Worm (Caenorhabditis elegans) whole organism, L3 larva: ENCODE data around the gene ZC262.2.

ENCODE experiments used
- ZK546.5 ChIP-seq: sonication (generic microtip); optimal IDR thresholded peaks from 2 replicates; lab custom pipeline; 2017; ENCODE audit warnings: missing biosample characterization, missing genetic modification characterization
- aly-2 ChIP-seq: fragments of 150-350 bp; optimal IDR thresholded peaks from 2 replicates; lab custom pipeline; 2014; ENCODE audit warnings: missing biosample characterization, missing genetic modification characterization
- ama-1 ChIP-seq: fragments of 150-350 bp; optimal IDR thresholded peaks from 2 replicates; lab custom pipeline; 2018
- ceh-16 ChIP-seq: sonication (generic microtip); optimal IDR thresholded peaks from 2 replicates; lab custom pipeline; 2017; ENCODE audit warnings: missing biosample characterization, missing genetic modification characterization
- ceh-28 ChIP-seq: fragments of 150-350 bp; optimal IDR thresholded peaks from 2 replicates; lab custom pipeline; 2014; ENCODE audit warnings: missing biosample characterization, missing genetic modification reagents, missing genetic modification characterization
- ceh-82 ChIP-seq: fragments of 150-350 bp; optimal IDR thresholded peaks from 2 replicates; lab custom pipeline; 2014; ENCODE audit warnings: missing biosample characterization, missing genetic modification characterization
- ceh-9 ChIP-seq: sonication (generic microtip); optimal IDR thresholded peaks from 2 replicates; lab custom pipeline; 2018; ENCODE audit warnings: missing biosample characterization, missing genetic modification characterization
- egl-27 ChIP-seq: sonication (generic microtip); optimal IDR thresholded peaks from 4 replicates; lab custom pipeline; 2017; ENCODE audit warnings: missing biosample characterization, missing genetic modification reagents, missing genetic modification characterization
- egl-5 ChIP-seq: fragments of 150-350 bp; optimal IDR thresholded peaks from 2 replicates; lab custom pipeline; 2017; ENCODE audit warnings: missing biosample characterization, missing genetic modification reagents, missing genetic modification characterization, inconsistent platforms
- elt-1 ChIP-seq: fragments of 150-350 bp; optimal IDR thresholded peaks from 2 replicates; lab custom pipeline; 2014; ENCODE audit warnings: missing biosample characterization, missing genetic modification characterization
- elt-2 ChIP-seq: sonication (generic microtip); optimal IDR thresholded peaks from 2 replicates; lab custom pipeline; 2016; ENCODE audit warnings: missing genetic modification reagents, mild to moderate bottlenecking, missing genetic modification characterization, missing compliant biosample characterization
- eor-1 ChIP-seq, 2 experiments: fragments of 150-350 bp; optimal IDR thresholded peaks; 2 replicates each; lab custom pipeline; 2014 to 2018; ENCODE audit warnings: missing biosample characterization in 2 of 2, missing genetic modification characterization in 2 of 2
- fkh-2 ChIP-seq: fragments of 150-350 bp; optimal IDR thresholded peaks from 2 replicates; lab custom pipeline; 2014; ENCODE audit warnings: missing biosample characterization, missing genetic modification reagents, missing genetic modification characterization
- fos-1 ChIP-seq: fragments of 150-350 bp; optimal IDR thresholded peaks from 2 replicates; lab custom pipeline; 2014; ENCODE audit warnings: missing biosample characterization, missing genetic modification characterization
- hmg-11 ChIP-seq: sonication (generic microtip); optimal IDR thresholded peaks from 2 replicates; lab custom pipeline; 2016; ENCODE audit warnings: missing genetic modification characterization, missing compliant biosample characterization
- jun-1 ChIP-seq: fragments of 150-350 bp; optimal IDR thresholded peaks from 2 replicates; lab custom pipeline; 2014; ENCODE audit warnings: missing biosample characterization, missing genetic modification reagents, missing genetic modification characterization
- lin-39 ChIP-seq: fragments of 150-350 bp; optimal IDR thresholded peaks from 2 replicates; lab custom pipeline; 2018; ENCODE audit warnings: missing biosample characterization, missing genetic modification reagents, missing genetic modification characterization
- mdl-1 ChIP-seq: fragments of 150-350 bp; optimal IDR thresholded peaks from 2 replicates; lab custom pipeline; 2014; ENCODE audit warnings: missing biosample characterization, missing genetic modification characterization
- mml-1 ChIP-seq: fragments of 150-350 bp; sonication (generic microtip); optimal IDR thresholded peaks from 3 replicates; lab custom pipeline; 2014; ENCODE audit warnings: missing biosample characterization, missing genetic modification characterization
- nfya-1 ChIP-seq: sonication (generic microtip); optimal IDR thresholded peaks from 2 replicates; lab custom pipeline; 2017; ENCODE audit warnings: missing genetic modification characterization, mild to moderate bottlenecking, missing compliant biosample characterization, antibody characterized with exemption, moderate library complexity; ENCODE audit not compliant: insufficient read depth
- nhr-237 ChIP-seq: fragments of 150-350 bp; optimal IDR thresholded peaks from 2 replicates; lab custom pipeline; 2014; ENCODE audit warnings: missing biosample characterization, missing genetic modification characterization
- nhr-25 ChIP-seq: sonication (generic microtip); optimal IDR thresholded peaks from 2 replicates; lab custom pipeline; 2017; ENCODE audit warnings: missing biosample characterization, missing genetic modification characterization
- nhr-28 ChIP-seq: fragments of 150-350 bp; optimal IDR thresholded peaks from 2 replicates; lab custom pipeline; 2014; ENCODE audit warnings: missing biosample characterization, missing genetic modification characterization
- nhr-43 ChIP-seq: sonication (generic microtip); optimal IDR thresholded peaks from 2 replicates; lab custom pipeline; 2016; ENCODE audit warnings: mild to moderate bottlenecking, missing genetic modification characterization, missing compliant biosample characterization; ENCODE audit not compliant: poor library complexity, severe bottlenecking
- nhr-67 ChIP-seq: fragments of 150-350 bp; optimal IDR thresholded peaks from 2 replicates; lab custom pipeline; 2014; ENCODE audit warnings: missing biosample characterization, missing genetic modification characterization
- nhr-76 ChIP-seq: fragments of 150-350 bp; sonication (generic microtip); optimal IDR thresholded peaks from 5 replicates; lab custom pipeline; 2014; ENCODE audit warnings: missing biosample characterization, missing genetic modification characterization
- nhr-77 ChIP-seq: fragments of 150-350 bp; optimal IDR thresholded peaks from 2 replicates; lab custom pipeline; 2014; ENCODE audit warnings: missing biosample characterization, missing genetic modification characterization
- pha-4 ChIP-seq: fragments of 150-350 bp; optimal IDR thresholded peaks from 2 replicates; lab custom pipeline; 2014; ENCODE audit warnings: missing biosample characterization, missing genetic modification reagents, missing genetic modification characterization
- pqm-1 ChIP-seq: fragments of 150-350 bp; optimal IDR thresholded peaks from 2 replicates; lab custom pipeline; 2017; ENCODE audit warnings: missing biosample characterization, missing genetic modification characterization, inconsistent platforms
- sea-2 ChIP-seq: fragments of 150-350 bp; sonication (generic microtip); optimal IDR thresholded peaks from 4 replicates; lab custom pipeline; 2014; ENCODE audit warnings: missing biosample characterization, missing genetic modification reagents, missing genetic modification characterization
- skn-1 ChIP-seq: fragments of 150-350 bp; optimal IDR thresholded peaks from 2 replicates; lab custom pipeline; 2014; ENCODE audit warnings: missing biosample characterization, missing genetic modification characterization
- snpc-4 ChIP-seq: fragments of 150-350 bp; optimal IDR thresholded peaks from 2 replicates; lab custom pipeline; 2014; ENCODE audit warnings: missing biosample characterization, missing genetic modification characterization
- unc-39 ChIP-seq: sonication (generic microtip); optimal IDR thresholded peaks from 4 replicates; lab custom pipeline; 2017; ENCODE audit warnings: missing biosample characterization, missing genetic modification characterization
- unc-62 ChIP-seq: fragments of 150-350 bp; sonication (generic microtip); optimal IDR thresholded peaks from 4 replicates; lab custom pipeline; 2014; ENCODE audit warnings: missing biosample characterization, missing genetic modification reagents, missing genetic modification characterization
- zag-1 ChIP-seq: fragments of 150-350 bp; optimal IDR thresholded peaks from 2 replicates; lab custom pipeline; 2014; ENCODE audit warnings: missing biosample characterization, missing genetic modification characterization

The ZC262.2 gene

ce11 chrIII:8363253-8364061 lies 31.6 kb downstream of the ZC262.2 start, which contains the start of gene R05D3.3:
Gene R05D3.3, plus strand, starts transcription at chrIII:8364011.
- no peak for TF ChIP-seq hmg-11 (tag; lab: Kevin White, UChicago)
- TF ChIP-seq lin-39 (tag; lab: Kevin White, UChicago) = no peak
- TF ChIP-seq nhr-237 (tag; lab: Kevin White, UChicago) = no peak
- TF ChIP-seq pha-4 (tag; lab: Kevin White, UChicago) = no peak
- no peak for TF ChIP-seq zag-1 (tag; lab: Kevin White, UChicago)
- TF ChIP-seq fkh-2 (tag; lab: Kevin White, UChicago) = no peak
- TF ChIP-seq ceh-9 (tag; lab: Kevin White, UChicago) = no peak
- TF ChIP-seq ceh-28 (tag; lab: Kevin White, UChicago) = no peak
- TF ChIP-seq ceh-16 (tag; lab: Kevin White, UChicago) = no peak

DNA sequence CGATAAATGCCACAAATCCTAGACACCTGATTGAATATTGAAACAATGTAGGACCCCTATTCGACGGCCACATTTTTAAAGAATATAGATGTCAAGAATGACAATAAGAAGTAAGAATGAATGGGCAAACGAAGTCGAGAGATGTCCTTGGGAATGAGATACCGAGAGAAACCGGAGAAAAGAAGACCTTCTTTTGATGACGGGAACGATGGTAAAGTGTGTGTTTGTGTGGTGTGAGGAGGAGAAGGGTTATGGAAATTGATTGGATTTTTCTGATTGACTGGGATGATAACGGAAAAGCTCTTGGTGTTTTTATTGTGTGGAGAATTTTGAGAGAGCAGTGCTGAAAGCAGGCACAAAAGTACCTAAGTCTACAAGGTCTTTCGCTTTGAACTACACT lies 36.8 kb downstream of the ZC262.2 start, which contains the start of gene R05D3.9:
Gene R05D3.9 (minus strand): TSS at position 101 of the 400 bp plus-strand sequence.
- TF ChIP-seq ama-1 (lab: Kevin White, UChicago) (no peak), ceh-82 (tag; lab: Kevin White, UChicago) (no peak), nhr-43 (tag; lab: Kevin White, UChicago) (no peak), nhr-77 (tag; lab: Kevin White, UChicago) (no peak), nhr-25 (tag; lab: Kevin White, UChicago) (peak; percentile 15), skn-1 (tag; lab: Kevin White, UChicago) (no peak), unc-39 (tag; lab: Kevin White, UChicago) (no peak)

ce11 chrIII:8369172-8369571 lies 37.3 kb downstream of the ZC262.2 start:
- no peak for TF ChIP-seq nfya-1 (tag; lab: Kevin White, UChicago)
- TF ChIP-seq unc-62 (GFP tag; lab: Kevin White, UChicago) = no peak
- no peak for TF ChIP-seq nhr-43 (tag; lab: Kevin White, UChicago)
- no peak for TF ChIP-seq pha-4 (tag; lab: Kevin White, UChicago)
- no peak for TF ChIP-seq ama-1 (lab: Kevin White, UChicago)
- no peak for TF ChIP-seq snpc-4 (tag; lab: Kevin White, UChicago)

- TF ChIP-seq lin-39 (tag; lab: Kevin White, UChicago) (no peak), unc-62 (GFP tag; lab: Kevin White, UChicago) (no peak), nfya-1 (tag; lab: Kevin White, UChicago) (no peak), nhr-67 (tag; lab: Kevin White, UChicago) (no peak), ceh-9 (tag; lab: Kevin White, UChicago) (no peak), ceh-16 (tag; lab: Kevin White, UChicago) (no peak), ceh-28 (tag; lab: Kevin White, UChicago) (no peak), pqm-1 (tag; lab: Kevin White, UChicago) (no peak), eor-1 (tag; optimal IDR thresholded peaks at IDR 0.05; lab: Kevin White, UChicago) (no peak), aly-2 (tag; lab: Kevin White, UChicago) (no peak)
Observed at ce11 chrIII:8370188-8370587, 38.3 kb downstream of the ZC262.2 start.

- TF ChIP-seq eor-1 (tag; optimal IDR thresholded peaks at IDR 0.05; lab: Kevin White, UChicago) = no peak
- peak; percentile 85 for TF ChIP-seq elt-2 (tag; lab: Kevin White, UChicago)
- TF ChIP-seq nhr-28 (tag; lab: Kevin White, UChicago) = no peak
- peak; percentile 6 for TF ChIP-seq jun-1 (tag; lab: Kevin White, UChicago)
- TF ChIP-seq sea-2 (GFP tag; lab: Kevin White, UChicago) = no peak
- TF ChIP-seq nhr-76 (tag; lab: Kevin White, UChicago) = no peak
- TF ChIP-seq zag-1 (tag; lab: Kevin White, UChicago) = no peak
- peak; percentile 17 for TF ChIP-seq hmg-11 (tag; lab: Kevin White, UChicago)
- TF ChIP-seq nfya-1 (tag; lab: Kevin White, UChicago) = peak; percentile 88
- no peak for TF ChIP-seq fos-1 (tag; lab: Kevin White, UChicago)
- TF ChIP-seq egl-27 (tag; lab: Kevin White, UChicago) = no peak
- TF ChIP-seq ceh-82 (tag; lab: Kevin White, UChicago) = no peak
- peak; percentile 70 for TF ChIP-seq elt-1 (tag; lab: Kevin White, UChicago)
- TF ChIP-seq lin-39 (tag; lab: Kevin White, UChicago) = no peak
- TF ChIP-seq pqm-1 (tag; lab: Kevin White, UChicago) = peak; percentile 14
- TF ChIP-seq mdl-1 = peak; percentile 55
- peak; percentile 19 for TF ChIP-seq snpc-4 (tag; lab: Kevin White, UChicago)
- peak; percentile 59 for TF ChIP-seq egl-5 (tag; lab: Kevin White, UChicago)
- TF ChIP-seq pha-4 (tag; lab: Kevin White, UChicago) = peak; percentile 2
- no peak for TF ChIP-seq ZK546.5 (tag; lab: Kevin White, UChicago)
- no peak for TF ChIP-seq mml-1 (tag; lab: Kevin White, UChicago)
Observed at ce11 chrIII:8370846-8371257, 39.0 kb downstream of the ZC262.2 start.
